Fruit fly (Drosophila melanogaster) whole organism, adult: ENCODE results near the gene CG32069.

Experiments
- CG5204 ChIP-seq: fragments of 200-800 bp; sonication (Bioruptor generic); optimal IDR thresholded peaks from 2 replicates; lab custom pipeline; 2016; ENCODE audit warnings: missing biosample characterization, missing genetic modification characterization
- Clk ChIP-seq: fragments of 200-800 bp; sonication (Bioruptor generic); optimal IDR thresholded peaks from 2 replicates; lab custom pipeline; 2017; ENCODE audit warnings: missing biosample characterization, missing genetic modification characterization
- Crg-1 ChIP-seq: fragments of 200-800 bp; sonication (Bioruptor generic); optimal IDR thresholded peaks from 2 replicates; lab custom pipeline; 2016; ENCODE audit warnings: missing biosample characterization, missing genetic modification characterization
- cic ChIP-seq: fragments of 200-800 bp; sonication (Bioruptor generic); optimal IDR thresholded peaks from 2 replicates; lab custom pipeline; 2017; ENCODE audit warnings: missing biosample characterization, mild to moderate bottlenecking, missing genetic modification characterization, moderate library complexity
- kay ChIP-seq: fragments of 200-800 bp; sonication (Bioruptor generic); peaks from one replicate; lab custom pipeline; 2016; ENCODE audit warnings: missing biosample characterization, missing genetic modification characterization, borderline replicate concordance
- ovo ChIP-seq: fragments of 200-800 bp; sonication (Bioruptor generic); optimal IDR thresholded peaks from 2 replicates; lab custom pipeline; 2016; ENCODE audit warnings: missing biosample characterization, missing genetic modification characterization
- pad ChIP-seq: fragments of 200-800 bp; sonication (Bioruptor generic); optimal IDR thresholded peaks from 3 replicates; lab custom pipeline; 2017; ENCODE audit warnings: missing biosample characterization, missing genetic modification characterization, mild to moderate bottlenecking, moderate library complexity, missing genetic modification reagents

DNA sequence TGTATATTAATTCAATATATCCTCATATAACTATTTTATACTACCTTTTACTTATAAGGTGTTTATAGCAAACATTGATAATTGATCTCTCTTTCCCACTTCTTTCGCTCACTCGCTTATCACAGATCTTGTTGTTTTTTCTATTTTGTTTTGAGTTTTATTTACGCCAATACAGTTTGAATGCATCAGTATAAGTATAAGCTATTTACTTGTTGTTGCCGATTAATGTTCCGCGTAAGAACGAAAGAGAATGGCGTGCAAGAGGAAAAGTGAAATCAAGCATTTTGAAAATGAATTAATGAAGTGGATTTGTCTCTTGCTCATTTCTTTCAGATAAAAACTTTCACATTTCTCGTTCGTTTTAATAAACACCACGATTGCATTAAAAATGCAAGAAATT lies 21.2 kb upstream of the CG32069 start:
- peak; percentile 96 for TF ChIP-seq kay
- TF ChIP-seq ovo (GFP tag; lab: Kevin White, UChicago): no peak
- TF ChIP-seq cic (GFP tag; lab: Kevin White, UChicago): peak; percentile 77
- TF ChIP-seq Crg-1 (GFP tag; lab: Kevin White, UChicago): no peak
- TF ChIP-seq pad (GFP tag; lab: Kevin White, UChicago): no peak
- TF ChIP-seq CG5204: no peak
- no peak for TF ChIP-seq Clk (GFP tag; lab: Kevin White, UChicago)
